Worm (Caenorhabditis elegans) whole organism, L1 larva: ENCODE data around the gene D1086.11.

Source experiments
- ces-1 ChIP-seq: fragments of 150-350 bp; optimal IDR thresholded peaks from 2 replicates; lab custom pipeline; 2014; ENCODE audit warnings: missing biosample characterization, missing genetic modification reagents, missing genetic modification characterization
- elt-3 ChIP-seq, 6 experiments: fragments of 150-350 bp in 1 of 6; sonication (generic microtip); optimal IDR thresholded peaks; 2 replicates each; lab custom pipeline; 2017 to 2018; ENCODE audit warnings: missing biosample characterization in 6 of 6, missing genetic modification characterization in 6 of 6, inconsistent platforms in 1 of 6
- fos-1 ChIP-seq: fragments of 150-350 bp; optimal IDR thresholded peaks from 2 replicates; lab custom pipeline; 2014; ENCODE audit warnings: missing biosample characterization, missing genetic modification characterization
- isw-1 ChIP-seq: fragments of 200-800 bp; sonication (Bioruptor generic); IDR thresholded peaks from 2 replicates; pipeline ENCODE4 v1.3.6; 2022; ENCODE audit warnings: missing genetic modification characterization, missing compliant biosample characterization
- lin-13 ChIP-seq: fragments of 150-350 bp; optimal IDR thresholded peaks from 2 replicates; lab custom pipeline; 2014; ENCODE audit warnings: missing biosample characterization, missing genetic modification reagents, missing genetic modification characterization
- lsy-2 ChIP-seq, 2 experiments: fragments of 150-350 bp; optimal IDR thresholded peaks; 2 replicates each; lab custom pipeline; 2014; ENCODE audit warnings: missing biosample characterization in 2 of 2, missing genetic modification characterization in 2 of 2
- nhr-11 ChIP-seq: fragments of 150-350 bp; optimal IDR thresholded peaks from 2 replicates; lab custom pipeline; 2014; ENCODE audit warnings: missing biosample characterization, missing genetic modification characterization
- nhr-12 ChIP-seq: sonication (generic microtip); optimal IDR thresholded peaks from 2 replicates; lab custom pipeline; 2017; ENCODE audit warnings: missing biosample characterization, missing genetic modification characterization
- nhr-77 ChIP-seq: fragments of 150-350 bp; optimal IDR thresholded peaks from 2 replicates; lab custom pipeline; 2014; ENCODE audit warnings: missing biosample characterization, missing genetic modification characterization
- snpc-4 ChIP-seq: fragments of 150-350 bp; optimal IDR thresholded peaks from 2 replicates; lab custom pipeline; 2014; ENCODE audit warnings: missing biosample characterization, missing genetic modification characterization
- zag-1 ChIP-seq: fragments of 150-350 bp; optimal IDR thresholded peaks from 2 replicates; lab custom pipeline; 2014; ENCODE audit warnings: missing biosample characterization, missing genetic modification characterization
- ztf-11 ChIP-seq, 2 experiments: sonication (generic microtip); optimal IDR thresholded peaks; 2 replicates each; lab custom pipeline; 2016 to 2017; ENCODE audit warnings: missing genetic modification characterization in 2 of 2, missing biosample characterization in 1 of 2, missing compliant biosample characterization in 1 of 2

DNA sequence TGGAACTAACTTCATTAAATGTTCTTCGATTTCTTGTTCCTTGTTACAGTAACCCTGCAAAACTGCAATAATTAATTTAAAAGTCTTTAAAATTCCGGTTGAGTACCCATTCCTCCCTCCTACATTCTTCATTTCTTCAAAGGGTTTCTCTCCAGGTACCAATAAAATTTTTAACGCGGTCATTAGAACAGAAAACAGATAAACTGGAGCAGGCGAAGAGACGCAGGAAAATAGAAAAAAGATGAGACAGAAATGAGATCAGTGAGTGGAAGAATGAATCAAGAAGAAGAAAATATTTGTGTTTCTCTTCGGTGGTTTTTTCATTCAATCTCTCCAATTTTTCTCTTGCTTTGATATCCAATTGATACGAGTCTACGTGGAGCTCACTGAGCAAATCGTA is 19.5 kb downstream of the D1086.11 start, which contains the start of gene D1086.8:
- TF ChIP-seq nhr-11 (no peak), lin-13 (GFP tag; lab: Kevin White, UChicago) (no peak), fos-1 (tag; lab: Kevin White, UChicago) (no peak), snpc-4 (tag; lab: Kevin White, UChicago) (no peak), zag-1 (tag; lab: Kevin White, UChicago) (no peak), ztf-11 (tag; optimal IDR thresholded peaks at IDR 0.05; lab: Kevin White, UChicago) (no peak), nhr-12 (no peak), ces-1 (GFP tag; lab: Kevin White, UChicago) (no peak), elt-3 (tag; optimal IDR thresholded peaks at IDR 0.05; lab: Kevin White, UChicago) (no peak), nhr-77 (tag; lab: Kevin White, UChicago) (no peak), isw-1 (GFP tag; lab: Robert Waterston, UW) (no peak), lsy-2 (tag; optimal IDR thresholded peaks at IDR 0.05; lab: Kevin White, UChicago) (peak in 1 of 2 experiments; percentile 38)
